Worm (Caenorhabditis elegans) whole organism, L2 larva: ENCODE data around the gene str-185.

Source experiments
- C34F6.9 ChIP-seq: fragments of 150-350 bp; optimal IDR thresholded peaks from 2 replicates; lab custom pipeline; 2014; ENCODE audit warnings: missing biosample characterization, missing genetic modification characterization
- F13H6.1 ChIP-seq: sonication (generic microtip); optimal IDR thresholded peaks from 2 replicates; lab custom pipeline; 2016; ENCODE audit warnings: missing genetic modification characterization, missing compliant biosample characterization
- R02D3.7 ChIP-seq: fragments of 150-350 bp; optimal IDR thresholded peaks from 2 replicates; lab custom pipeline; 2014; ENCODE audit warnings: missing biosample characterization, missing genetic modification characterization
- Y55F3AM.14 ChIP-seq: fragments of 200-800 bp; sonication (Bioruptor generic); optimal IDR thresholded peaks from 2 replicates; lab custom pipeline; 2018; ENCODE audit warnings: mild to moderate bottlenecking, missing genetic modification characterization, missing compliant biosample characterization
- ZK546.5 ChIP-seq: sonication (generic microtip); optimal IDR thresholded peaks from 2 replicates; lab custom pipeline; 2017; ENCODE audit warnings: missing biosample characterization, missing genetic modification characterization
- alr-1 ChIP-seq: fragments of 150-350 bp; optimal IDR thresholded peaks from 2 replicates; lab custom pipeline; 2014; ENCODE audit warnings: missing biosample characterization, missing genetic modification characterization
- aly-2 ChIP-seq: fragments of 150-350 bp; optimal IDR thresholded peaks from 2 replicates; lab custom pipeline; 2014; ENCODE audit warnings: missing biosample characterization, missing genetic modification characterization
- ama-1 ChIP-seq: fragments of 150-350 bp; optimal IDR thresholded peaks from 2 replicates; lab custom pipeline; 2018; ENCODE audit warnings: inconsistent platforms
- blmp-1 ChIP-seq: sonication (generic microtip); optimal IDR thresholded peaks from 2 replicates; lab custom pipeline; 2017; ENCODE audit warnings: missing genetic modification characterization, mild to moderate bottlenecking, missing compliant biosample characterization, antibody characterized with exemption, moderate library complexity; ENCODE audit not compliant: insufficient read depth
- ceh-16 ChIP-seq: fragments of 150-350 bp; optimal IDR thresholded peaks from 2 replicates; lab custom pipeline; 2014; ENCODE audit warnings: missing biosample characterization, missing genetic modification characterization
- ceh-82 ChIP-seq: fragments of 150-350 bp; optimal IDR thresholded peaks from 2 replicates; lab custom pipeline; 2014; ENCODE audit warnings: missing biosample characterization, missing genetic modification characterization
- crh-2 ChIP-seq: sonication (generic microtip); optimal IDR thresholded peaks from 2 replicates; lab custom pipeline; 2017; ENCODE audit warnings: missing biosample characterization, missing genetic modification characterization
- dmd-4 ChIP-seq: sonication (generic microtip); optimal IDR thresholded peaks from 2 replicates; lab custom pipeline; 2017; ENCODE audit warnings: missing biosample characterization, missing genetic modification characterization
- egl-27 ChIP-seq: sonication (generic microtip); optimal IDR thresholded peaks from 3 replicates; lab custom pipeline; 2017; ENCODE audit warnings: missing biosample characterization, missing genetic modification reagents, missing genetic modification characterization
- elt-1 ChIP-seq: fragments of 150-350 bp; optimal IDR thresholded peaks from 2 replicates; lab custom pipeline; 2014; ENCODE audit warnings: missing biosample characterization, missing genetic modification characterization
- elt-3 ChIP-seq: sonication (generic microtip); optimal IDR thresholded peaks from 2 replicates; lab custom pipeline; 2017; ENCODE audit warnings: missing biosample characterization, missing genetic modification characterization
- fos-1 ChIP-seq: fragments of 150-350 bp; optimal IDR thresholded peaks from 2 replicates; lab custom pipeline; 2014; ENCODE audit warnings: missing biosample characterization, missing genetic modification characterization
- gmeb-1 ChIP-seq: fragments of 150-350 bp; optimal IDR thresholded peaks from 2 replicates; lab custom pipeline; 2014; ENCODE audit warnings: missing biosample characterization, missing genetic modification characterization
- lin-11 ChIP-seq: fragments of 150-350 bp; sonication (generic microtip); optimal IDR thresholded peaks from 2 replicates; lab custom pipeline; 2014; ENCODE audit warnings: missing biosample characterization, missing genetic modification characterization, inconsistent platforms, mixed read lengths
- lin-13 ChIP-seq: fragments of 150-350 bp; optimal IDR thresholded peaks from 2 replicates; lab custom pipeline; 2014; ENCODE audit warnings: missing biosample characterization, missing genetic modification reagents, missing genetic modification characterization
- lin-39 ChIP-seq: fragments of 150-350 bp; optimal IDR thresholded peaks from 2 replicates; lab custom pipeline; 2014; ENCODE audit warnings: missing biosample characterization, missing genetic modification reagents, missing genetic modification characterization
- lsy-2 ChIP-seq, 2 experiments: fragments of 150-350 bp in 1 of 2; sonication (generic microtip) in 1 of 2; optimal IDR thresholded peaks; 2 replicates each; lab custom pipeline; 2014 to 2017; ENCODE audit warnings: missing biosample characterization in 2 of 2, missing genetic modification characterization in 2 of 2
- mab-5 ChIP-seq: fragments of 150-350 bp; optimal IDR thresholded peaks from 2 replicates; lab custom pipeline; 2014; ENCODE audit warnings: missing biosample characterization, missing genetic modification characterization
- mbf-1 ChIP-seq: sonication (generic microtip); optimal IDR thresholded peaks from 2 replicates; lab custom pipeline; 2017; ENCODE audit warnings: missing biosample characterization, missing genetic modification characterization
- mdl-1 ChIP-seq, 2 experiments: fragments of 150-350 bp in 1 of 2; sonication (generic microtip) in 1 of 2; optimal IDR thresholded peaks; 2 replicates each; lab custom pipeline; 2017; ENCODE audit warnings: missing biosample characterization in 2 of 2, missing genetic modification characterization in 2 of 2
- nhr-10 ChIP-seq: sonication (generic microtip); optimal IDR thresholded peaks from 2 replicates; lab custom pipeline; 2017; ENCODE audit warnings: missing biosample characterization, missing genetic modification characterization
- nhr-11 ChIP-seq: fragments of 150-350 bp; optimal IDR thresholded peaks from 2 replicates; lab custom pipeline; 2014; ENCODE audit warnings: missing biosample characterization, missing genetic modification characterization
- nhr-12 ChIP-seq: fragments of 150-350 bp; optimal IDR thresholded peaks from 2 replicates; lab custom pipeline; 2014; ENCODE audit warnings: missing biosample characterization, missing genetic modification characterization
- nhr-129 ChIP-seq: fragments of 150-350 bp; optimal IDR thresholded peaks from 2 replicates; lab custom pipeline; 2014; ENCODE audit warnings: missing biosample characterization, missing genetic modification characterization
- nhr-21 ChIP-seq: fragments of 150-350 bp; optimal IDR thresholded peaks from 2 replicates; lab custom pipeline; 2014; ENCODE audit warnings: missing biosample characterization, missing genetic modification characterization
- nhr-23 ChIP-seq: fragments of 150-350 bp; optimal IDR thresholded peaks from 2 replicates; lab custom pipeline; 2014; ENCODE audit warnings: missing biosample characterization, missing genetic modification reagents, missing genetic modification characterization
- nhr-237 ChIP-seq: fragments of 150-350 bp; optimal IDR thresholded peaks from 2 replicates; lab custom pipeline; 2014; ENCODE audit warnings: missing biosample characterization, missing genetic modification characterization
- nhr-25 ChIP-seq: fragments of 150-350 bp; sonication (generic microtip); optimal IDR thresholded peaks from 3 replicates; lab custom pipeline; 2014; ENCODE audit warnings: missing biosample characterization, missing genetic modification characterization
- nhr-6 ChIP-seq: fragments of 150-350 bp; optimal IDR thresholded peaks from 2 replicates; lab custom pipeline; 2014; ENCODE audit warnings: missing biosample characterization, missing genetic modification characterization
- nhr-77 ChIP-seq: fragments of 150-350 bp; optimal IDR thresholded peaks from 2 replicates; lab custom pipeline; 2014; ENCODE audit warnings: missing biosample characterization, missing genetic modification characterization
- peb-1 ChIP-seq: fragments of 150-350 bp; optimal IDR thresholded peaks from 2 replicates; lab custom pipeline; 2014; ENCODE audit warnings: missing biosample characterization, missing genetic modification characterization
- sem-4 ChIP-seq: fragments of 150-350 bp; optimal IDR thresholded peaks from 2 replicates; lab custom pipeline; 2014; ENCODE audit warnings: missing biosample characterization, missing genetic modification reagents, missing genetic modification characterization
- skn-1 ChIP-seq: sonication (generic microtip); optimal IDR thresholded peaks from 2 replicates; lab custom pipeline; 2017; ENCODE audit warnings: missing biosample characterization, missing genetic modification characterization
- sma-3 ChIP-seq: sonication (generic microtip); optimal IDR thresholded peaks from 2 replicates; lab custom pipeline; 2016; ENCODE audit warnings: missing genetic modification reagents, missing genetic modification characterization, missing compliant biosample characterization
- sma-9 ChIP-seq, 2 experiments: fragments of 150-350 bp in 1 of 2; sonication (generic microtip) in 1 of 2; optimal IDR thresholded peaks; 2 replicates each; lab custom pipeline; 2014 to 2016; ENCODE audit warnings: missing genetic modification characterization in 2 of 2, mild to moderate bottlenecking in 1 of 2, missing biosample characterization in 1 of 2, missing compliant biosample characterization in 1 of 2, missing genetic modification reagents in 1 of 2, moderate library complexity in 1 of 2
- snpc-4 ChIP-seq: fragments of 150-350 bp; optimal IDR thresholded peaks from 2 replicates; lab custom pipeline; 2014; ENCODE audit warnings: missing biosample characterization, missing genetic modification characterization
- unc-39 ChIP-seq: fragments of 150-350 bp; optimal IDR thresholded peaks from 2 replicates; lab custom pipeline; 2014; ENCODE audit warnings: missing biosample characterization, missing genetic modification characterization
- unc-55 ChIP-seq: fragments of 150-350 bp; sonication (generic microtip); optimal IDR thresholded peaks from 3 replicates; lab custom pipeline; 2014; ENCODE audit warnings: missing biosample characterization, missing genetic modification reagents, missing genetic modification characterization
- unc-62 ChIP-seq: fragments of 150-350 bp; optimal IDR thresholded peaks from 2 replicates; lab custom pipeline; 2014; ENCODE audit warnings: missing biosample characterization, missing genetic modification reagents, missing genetic modification characterization
- zag-1 ChIP-seq: fragments of 150-350 bp; optimal IDR thresholded peaks from 2 replicates; lab custom pipeline; 2014; ENCODE audit warnings: missing biosample characterization, missing genetic modification characterization
- ztf-1 ChIP-seq: fragments of 200-800 bp; sonication (Bioruptor generic); conservative IDR thresholded peaks from 2 replicates; pipeline ENCODE4 v1.3.6; 2022; ENCODE audit warnings: missing genetic modification characterization, missing compliant biosample characterization
- ztf-4 ChIP-seq: fragments of 150-350 bp; optimal IDR thresholded peaks from 2 replicates; lab custom pipeline; 2014; ENCODE audit warnings: missing biosample characterization, missing genetic modification characterization

Gene str-185

ce11 chrIV:4400350-4401326, 29.2 kb downstream of the str-185 start, which contains the start of gene Y24D9A.6:
Gene Y24D9A.6 (minus strand): TSS chrIV:4400400.
- peak; percentile 96 for TF ChIP-seq nhr-25 (tag; lab: Kevin White, UChicago)
- peak; percentile 80 for TF ChIP-seq crh-2 (tag; lab: Kevin White, UChicago)
- TF ChIP-seq C34F6.9 (tag; lab: Kevin White, UChicago): peak; percentile 44
- peak; percentile 67 for TF ChIP-seq fos-1
- no peak for TF ChIP-seq ceh-82
- TF ChIP-seq peb-1 (tag; lab: Kevin White, UChicago): no peak
- TF ChIP-seq nhr-12 (tag; lab: Kevin White, UChicago): no peak
- TF ChIP-seq mbf-1 (tag; lab: Kevin White, UChicago): no peak
- TF ChIP-seq mab-5 (tag; lab: Kevin White, UChicago): no peak
- TF ChIP-seq zag-1: no peak
- TF ChIP-seq nhr-10 (tag; lab: Kevin White, UChicago): no peak
- TF ChIP-seq sem-4: peak; percentile 90
- TF ChIP-seq alr-1 (tag; lab: Kevin White, UChicago): no peak
- no peak for TF ChIP-seq skn-1 (tag; lab: Kevin White, UChicago)
- TF ChIP-seq R02D3.7 (tag; lab: Kevin White, UChicago): no peak
- TF ChIP-seq nhr-237 (tag; lab: Kevin White, UChicago): no peak
- TF ChIP-seq nhr-11 (tag; lab: Kevin White, UChicago): no peak
- TF ChIP-seq blmp-1 (tag; lab: Kevin White, UChicago): peak; percentile 96
- TF ChIP-seq unc-62 (GFP tag; lab: Kevin White, UChicago): no peak
- no peak for TF ChIP-seq lin-11 (tag; lab: Kevin White, UChicago)
- no peak for TF ChIP-seq nhr-77
- peak; percentile 62 for TF ChIP-seq F13H6.1 (tag; lab: Kevin White, UChicago)
- no peak for TF ChIP-seq ZK546.5 (tag; lab: Kevin White, UChicago)
- TF ChIP-seq dmd-4: no peak
- no peak for TF ChIP-seq lin-39 (tag; lab: Kevin White, UChicago)
- no peak for TF ChIP-seq snpc-4 (tag; lab: Kevin White, UChicago)
- TF ChIP-seq lsy-2 (tag; optimal IDR thresholded peaks at IDR 0.05; lab: Kevin White, UChicago): peak; percentile 7 to 75
- TF ChIP-seq elt-1 (tag; lab: Kevin White, UChicago): peak; percentile 63
- no peak for TF ChIP-seq elt-3 (tag; lab: Kevin White, UChicago)
- TF ChIP-seq lin-13 (GFP tag; lab: Kevin White, UChicago): peak; percentile 55
- peak; percentile 100 for TF ChIP-seq ceh-16
- peak; percentile 70 for TF ChIP-seq nhr-129 (tag; lab: Kevin White, UChicago)
- TF ChIP-seq egl-27 (tag; lab: Kevin White, UChicago): peak; percentile 93
- TF ChIP-seq nhr-23 (tag; lab: Kevin White, UChicago): no peak
- TF ChIP-seq nhr-6 (tag; lab: Kevin White, UChicago): peak; percentile 84
- peak; percentile 86 for TF ChIP-seq sma-3
- no peak for TF ChIP-seq Y55F3AM.14 (GFP tag; lab: Kevin White, UChicago)
- TF ChIP-seq ztf-4 (tag; lab: Kevin White, UChicago): peak; percentile 69
- no peak for TF ChIP-seq unc-39 (tag; lab: Kevin White, UChicago)
- TF ChIP-seq gmeb-1: peak; percentile 82
- TF ChIP-seq mdl-1 (tag; optimal IDR thresholded peaks at IDR 0.05; lab: Kevin White, UChicago): peak; percentile 45 to 86
- peak; percentile 93 for TF ChIP-seq nhr-21 (tag; lab: Kevin White, UChicago)
- TF ChIP-seq unc-55 (GFP tag; lab: Kevin White, UChicago): peak; percentile 18
- peak; percentile 83 for TF ChIP-seq sma-9 (GFP tag; optimal IDR thresholded peaks at IDR 0.05; lab: Kevin White, UChicago)
- no peak for TF ChIP-seq sma-9 (tag; optimal IDR thresholded peaks at IDR 0.05; lab: Kevin White, UChicago)
- no peak for TF ChIP-seq ztf-1 (GFP tag; lab: Robert Waterston, UW)
- no peak for TF ChIP-seq aly-2 (tag; lab: Kevin White, UChicago)
- no peak for TF ChIP-seq ama-1 (lab: Kevin White, UChicago)
